Worm (Caenorhabditis elegans) whole organism, L3 larva: ENCODE data around the gene ZC395.4.

ENCODE experiments used
- ZK546.5 ChIP-seq: sonication (generic microtip); optimal IDR thresholded peaks from 2 replicates; lab custom pipeline; 2017; ENCODE audit warnings: missing biosample characterization, missing genetic modification characterization
- ceh-82 ChIP-seq: fragments of 150-350 bp; optimal IDR thresholded peaks from 2 replicates; lab custom pipeline; 2014; ENCODE audit warnings: missing biosample characterization, missing genetic modification characterization
- daf-12 ChIP-seq: fragments of 150-350 bp; optimal IDR thresholded peaks from 2 replicates; lab custom pipeline; 2014; ENCODE audit warnings: missing biosample characterization, missing genetic modification reagents, missing genetic modification characterization
- egl-5 ChIP-seq: fragments of 150-350 bp; optimal IDR thresholded peaks from 2 replicates; lab custom pipeline; 2017; ENCODE audit warnings: missing biosample characterization, missing genetic modification reagents, missing genetic modification characterization, inconsistent platforms
- elt-1 ChIP-seq: fragments of 150-350 bp; optimal IDR thresholded peaks from 2 replicates; lab custom pipeline; 2014; ENCODE audit warnings: missing biosample characterization, missing genetic modification characterization
- elt-2 ChIP-seq: sonication (generic microtip); optimal IDR thresholded peaks from 2 replicates; lab custom pipeline; 2016; ENCODE audit warnings: missing genetic modification reagents, mild to moderate bottlenecking, missing genetic modification characterization, missing compliant biosample characterization
- elt-3 ChIP-seq, 3 experiments: fragments of 150-350 bp in 1 of 3; sonication (generic microtip) in 2 of 3; optimal IDR thresholded peaks; 2 replicates in 2 of 3; 4 replicates in 1 of 3; lab custom pipeline; 2014 to 2017; ENCODE audit warnings: missing biosample characterization in 3 of 3, missing genetic modification characterization in 3 of 3
- fkh-2 ChIP-seq: fragments of 150-350 bp; optimal IDR thresholded peaks from 2 replicates; lab custom pipeline; 2014; ENCODE audit warnings: missing biosample characterization, missing genetic modification reagents, missing genetic modification characterization
- fos-1 ChIP-seq: fragments of 150-350 bp; optimal IDR thresholded peaks from 2 replicates; lab custom pipeline; 2014; ENCODE audit warnings: missing biosample characterization, missing genetic modification characterization
- hmg-11 ChIP-seq: sonication (generic microtip); optimal IDR thresholded peaks from 2 replicates; lab custom pipeline; 2016; ENCODE audit warnings: missing genetic modification characterization, missing compliant biosample characterization
- jun-1 ChIP-seq: fragments of 150-350 bp; optimal IDR thresholded peaks from 2 replicates; lab custom pipeline; 2014; ENCODE audit warnings: missing biosample characterization, missing genetic modification reagents, missing genetic modification characterization
- lsy-12 ChIP-seq: sonication (generic microtip); optimal IDR thresholded peaks from 2 replicates; lab custom pipeline; 2016; ENCODE audit warnings: mild to moderate bottlenecking, missing genetic modification characterization, missing compliant biosample characterization
- mdl-1 ChIP-seq: fragments of 150-350 bp; optimal IDR thresholded peaks from 2 replicates; lab custom pipeline; 2014; ENCODE audit warnings: missing biosample characterization, missing genetic modification characterization
- nhr-237 ChIP-seq: fragments of 150-350 bp; optimal IDR thresholded peaks from 2 replicates; lab custom pipeline; 2014; ENCODE audit warnings: missing biosample characterization, missing genetic modification characterization
- nhr-28 ChIP-seq: fragments of 150-350 bp; optimal IDR thresholded peaks from 2 replicates; lab custom pipeline; 2014; ENCODE audit warnings: missing biosample characterization, missing genetic modification characterization
- nhr-76 ChIP-seq: fragments of 150-350 bp; sonication (generic microtip); optimal IDR thresholded peaks from 5 replicates; lab custom pipeline; 2014; ENCODE audit warnings: missing biosample characterization, missing genetic modification characterization
- nhr-77 ChIP-seq: fragments of 150-350 bp; optimal IDR thresholded peaks from 2 replicates; lab custom pipeline; 2014; ENCODE audit warnings: missing biosample characterization, missing genetic modification characterization
- pha-4 ChIP-seq: fragments of 150-350 bp; optimal IDR thresholded peaks from 2 replicates; lab custom pipeline; 2014; ENCODE audit warnings: missing biosample characterization, missing genetic modification reagents, missing genetic modification characterization
- pqm-1 ChIP-seq: fragments of 150-350 bp; optimal IDR thresholded peaks from 2 replicates; lab custom pipeline; 2017; ENCODE audit warnings: missing biosample characterization, missing genetic modification characterization, inconsistent platforms
- sea-2 ChIP-seq: fragments of 150-350 bp; sonication (generic microtip); optimal IDR thresholded peaks from 4 replicates; lab custom pipeline; 2014; ENCODE audit warnings: missing biosample characterization, missing genetic modification reagents, missing genetic modification characterization
- unc-62 ChIP-seq: fragments of 150-350 bp; sonication (generic microtip); optimal IDR thresholded peaks from 4 replicates; lab custom pipeline; 2014; ENCODE audit warnings: missing biosample characterization, missing genetic modification reagents, missing genetic modification characterization
- ztf-11 ChIP-seq: fragments of 150-350 bp; optimal IDR thresholded peaks from 2 replicates; lab custom pipeline; 2014; ENCODE audit warnings: missing biosample characterization, missing genetic modification characterization

ZC395.4 gene

DNA sequence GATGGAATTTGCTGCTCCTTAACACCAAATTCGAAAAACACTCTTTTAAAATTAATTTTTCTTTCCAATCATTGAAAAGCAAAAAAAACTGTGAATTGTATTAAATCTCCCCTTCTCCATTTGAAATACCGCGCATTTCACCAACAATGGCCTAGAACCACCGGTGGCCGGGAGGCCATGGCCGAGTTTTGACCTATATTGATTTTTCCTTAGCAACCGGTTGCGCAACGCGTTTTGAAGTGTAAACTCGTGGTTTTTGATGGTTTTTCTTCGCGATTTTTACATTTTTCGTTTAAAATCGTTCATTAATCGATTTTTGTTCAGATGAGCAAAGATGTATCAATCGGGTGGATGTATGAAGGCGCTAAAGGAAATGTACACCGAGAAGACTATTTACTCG lies 38.4 kb downstream of the ZC395.4 start, which contains the start of gene mog-3 (continued):
- TF ChIP-seq unc-62 (GFP tag; lab: Kevin White, UChicago) (no peak), nhr-76 (tag; lab: Kevin White, UChicago) (no peak), pqm-1 (tag; lab: Kevin White, UChicago) (no peak)

ce11 chrIII:5310403-5310802 lies 40.5 kb downstream of the ZC395.4 start:
- TF ChIP-seq nhr-237 (tag; lab: Kevin White, UChicago) (no peak), nhr-77 (tag; lab: Kevin White, UChicago) (no peak), hmg-11 (no peak), sea-2 (GFP tag; lab: Kevin White, UChicago) (no peak), nhr-28 (tag; lab: Kevin White, UChicago) (no peak), jun-1 (tag; lab: Kevin White, UChicago) (no peak), ztf-11 (tag; lab: Kevin White, UChicago) (no peak), ceh-82 (tag; lab: Kevin White, UChicago) (no peak), mdl-1 (tag; lab: Kevin White, UChicago) (no peak), egl-5 (no peak), lsy-12 (tag; lab: Kevin White, UChicago) (no peak), ZK546.5 (tag; lab: Kevin White, UChicago) (no peak), elt-1 (tag; lab: Kevin White, UChicago) (no peak), fkh-2 (tag; lab: Kevin White, UChicago) (no peak), unc-62 (GFP tag; lab: Kevin White, UChicago) (no peak), pha-4 (tag; lab: Kevin White, UChicago) (no peak), daf-12 (no peak), elt-3 (tag; optimal IDR thresholded peaks at IDR 0.05; lab: Kevin White, UChicago) (no peak)

- TF ChIP-seq fkh-2 (tag; lab: Kevin White, UChicago) (no peak), elt-2 (no peak)
Measured at ce11 chrIII:5310940-5311339, 41.0 kb downstream of the ZC395.4 start, which contains the start of gene pqe-1. Gene pqe-1 (plus strand): TSS chrIII:5311240.

- peak; percentile 49 for TF ChIP-seq elt-2
- TF ChIP-seq fos-1 (tag; lab: Kevin White, UChicago), result no peak
- TF ChIP-seq pqm-1 (tag; lab: Kevin White, UChicago), result peak; percentile 61
- no peak for TF ChIP-seq daf-12
- TF ChIP-seq pha-4 (tag; lab: Kevin White, UChicago), result peak; percentile 5
Measured at ce11 chrIII:5318610-5319009, 48.7 kb downstream of the ZC395.4 start.
